Worm (Caenorhabditis elegans) whole organism, midembryonic: ENCODE results near the gene C47D12.5.

ENCODE experiments used
- T22C8.4 ChIP-seq: fragments of 200-800 bp; sonication (Bioruptor generic); IDR thresholded peaks from 2 replicates; pipeline ENCODE4 v1.3.6; 2022; ENCODE audit warnings: missing genetic modification characterization, missing compliant biosample characterization
- cog-1 ChIP-seq: sonication (generic microtip); optimal IDR thresholded peaks from 2 replicates; lab custom pipeline; 2016; ENCODE audit warnings: missing genetic modification characterization, missing compliant biosample characterization
- ref-1 ChIP-seq: fragments of 200-800 bp; sonication (Bioruptor generic); conservative IDR thresholded peaks from 2 replicates; pipeline ENCODE4 v1.3.6; 2022; ENCODE audit warnings: missing genetic modification reagents, missing genetic modification characterization, missing compliant biosample characterization
- ztf-23 ChIP-seq: fragments of 200-800 bp; sonication (Bioruptor generic); IDR thresholded peaks from 2 replicates; pipeline ENCODE4 v1.3.6; 2022; ENCODE audit warnings: missing genetic modification reagents, missing genetic modification characterization, missing compliant biosample characterization
- ztf-29 ChIP-seq: fragments of 200-800 bp; sonication (Bioruptor generic); IDR thresholded peaks from 2 replicates; pipeline ENCODE4 v1.3.6; 2022; ENCODE audit warnings: missing genetic modification reagents, missing genetic modification characterization, missing compliant biosample characterization

ce11 chrII:11646874-11647273, 38.2 kb downstream of the C47D12.5 start:
- no peak for TF ChIP-seq ztf-23 (GFP tag; lab: Robert Waterston, UW)
- TF ChIP-seq ref-1 (GFP tag; lab: Robert Waterston, UW) = no peak
- TF ChIP-seq T22C8.4 (GFP tag; lab: Robert Waterston, UW) = no peak
- TF ChIP-seq ztf-29 = no peak
- no peak for TF ChIP-seq cog-1 (tag; lab: Kevin White, UChicago)
